Worm (Caenorhabditis elegans) whole organism, L2 larva: ENCODE results near the gene abhd-5.2.

Experiments used
- alr-1 ChIP-seq: fragments of 150-350 bp; optimal IDR thresholded peaks from 2 replicates; lab custom pipeline; 2014; ENCODE audit warnings: missing biosample characterization, missing genetic modification characterization
- ama-1 ChIP-seq: fragments of 150-350 bp; optimal IDR thresholded peaks from 2 replicates; lab custom pipeline; 2018; ENCODE audit warnings: inconsistent platforms
- ceh-82 ChIP-seq: fragments of 150-350 bp; optimal IDR thresholded peaks from 2 replicates; lab custom pipeline; 2014; ENCODE audit warnings: missing biosample characterization, missing genetic modification characterization
- egl-27 ChIP-seq: sonication (generic microtip); optimal IDR thresholded peaks from 3 replicates; lab custom pipeline; 2017; ENCODE audit warnings: missing biosample characterization, missing genetic modification reagents, missing genetic modification characterization
- elt-1 ChIP-seq: fragments of 150-350 bp; optimal IDR thresholded peaks from 2 replicates; lab custom pipeline; 2014; ENCODE audit warnings: missing biosample characterization, missing genetic modification characterization
- elt-3 ChIP-seq: sonication (generic microtip); optimal IDR thresholded peaks from 2 replicates; lab custom pipeline; 2017; ENCODE audit warnings: missing biosample characterization, missing genetic modification characterization
- lin-39 ChIP-seq: fragments of 150-350 bp; optimal IDR thresholded peaks from 2 replicates; lab custom pipeline; 2014; ENCODE audit warnings: missing biosample characterization, missing genetic modification reagents, missing genetic modification characterization
- mab-5 ChIP-seq: fragments of 150-350 bp; optimal IDR thresholded peaks from 2 replicates; lab custom pipeline; 2014; ENCODE audit warnings: missing biosample characterization, missing genetic modification characterization
- nhr-11 ChIP-seq: fragments of 150-350 bp; optimal IDR thresholded peaks from 2 replicates; lab custom pipeline; 2014; ENCODE audit warnings: missing biosample characterization, missing genetic modification characterization
- nhr-12 ChIP-seq: fragments of 150-350 bp; optimal IDR thresholded peaks from 2 replicates; lab custom pipeline; 2014; ENCODE audit warnings: missing biosample characterization, missing genetic modification characterization
- nhr-77 ChIP-seq: fragments of 150-350 bp; optimal IDR thresholded peaks from 2 replicates; lab custom pipeline; 2014; ENCODE audit warnings: missing biosample characterization, missing genetic modification characterization
- skn-1 ChIP-seq: sonication (generic microtip); optimal IDR thresholded peaks from 2 replicates; lab custom pipeline; 2017; ENCODE audit warnings: missing biosample characterization, missing genetic modification characterization
- snpc-4 ChIP-seq: fragments of 150-350 bp; optimal IDR thresholded peaks from 2 replicates; lab custom pipeline; 2014; ENCODE audit warnings: missing biosample characterization, missing genetic modification characterization
- unc-55 ChIP-seq: fragments of 150-350 bp; sonication (generic microtip); optimal IDR thresholded peaks from 3 replicates; lab custom pipeline; 2014; ENCODE audit warnings: missing biosample characterization, missing genetic modification reagents, missing genetic modification characterization

ce11 chrV:4894971-4895370, 50.5 kb downstream of the abhd-5.2 start, which contains the start of gene ugt-11:
- no peak for TF ChIP-seq elt-1 (tag; lab: Kevin White, UChicago)
- TF ChIP-seq snpc-4 (tag; lab: Kevin White, UChicago) = no peak
- no peak for TF ChIP-seq ama-1
- no peak for TF ChIP-seq egl-27 (tag; lab: Kevin White, UChicago)
- TF ChIP-seq unc-55 (GFP tag; lab: Kevin White, UChicago) = no peak
- TF ChIP-seq skn-1 (tag; lab: Kevin White, UChicago) = no peak
- no peak for TF ChIP-seq nhr-77 (tag; lab: Kevin White, UChicago)
- TF ChIP-seq lin-39 = no peak
- no peak for TF ChIP-seq nhr-11 (tag; lab: Kevin White, UChicago)
- no peak for TF ChIP-seq nhr-12 (tag; lab: Kevin White, UChicago)
- TF ChIP-seq alr-1 = no peak
- TF ChIP-seq mab-5 (tag; lab: Kevin White, UChicago) = no peak
- TF ChIP-seq elt-3 (tag; lab: Kevin White, UChicago) = no peak
- no peak for TF ChIP-seq ceh-82
